Worm (Caenorhabditis elegans) whole organism, L4/young adult: ENCODE measurements around the gene E02C12.9.

ENCODE experiments used
- W03F9.2 ChIP-seq: fragments of 150-350 bp; optimal IDR thresholded peaks from 2 replicates; lab custom pipeline; 2014; ENCODE audit warnings: missing biosample characterization, missing genetic modification characterization
- dao-5 ChIP-seq: sonication (generic microtip); optimal IDR thresholded peaks from 2 replicates; lab custom pipeline; 2016; ENCODE audit warnings: missing genotype, missing genetic modification characterization, moderate library complexity, missing compliant biosample characterization
- him-1 ChIP-seq: sonication (generic microtip); optimal IDR thresholded peaks from 2 replicates; lab custom pipeline; 2016; ENCODE audit warnings: missing genotype, missing genetic modification reagents, missing genetic modification characterization, missing compliant biosample characterization

- TF ChIP-seq dao-5 (tag; lab: Kevin White, UChicago) (no peak), W03F9.2 (tag; lab: Kevin White, UChicago) (no peak), him-1 (no peak)
These were observed 9.1 kb upstream of the E02C12.9 start for ce11 chrV:9384359-9384758.
